Fruit fly (Drosophila melanogaster) whole organism, embryonic: ENCODE results near the gene ND-SGDH.

Experiments
- Aef1 ChIP-seq: fragments of 200-800 bp; sonication (Bioruptor generic); IDR thresholded peaks from 3 replicates; pipeline ENCODE4 v1.3.6; 2022; ENCODE audit warnings: missing biosample characterization, missing genetic modification characterization
- CG10209 ChIP-seq: fragments of 200-800 bp; sonication (Bioruptor generic); optimal IDR thresholded peaks from 3 replicates; lab custom pipeline; 2017; ENCODE audit warnings: missing biosample characterization, mild to moderate bottlenecking, missing genetic modification characterization, missing genetic modification reagents
- CG1024 ChIP-seq: fragments of 200-800 bp; sonication (Bioruptor generic); IDR thresholded peaks from 2 replicates; pipeline ENCODE4 v1.3.6; 2022; ENCODE audit warnings: missing biosample characterization, missing genetic modification characterization
- CG10267 ChIP-seq: fragments of 200-800 bp; sonication (Bioruptor generic); optimal IDR thresholded peaks from 2 replicates; lab custom pipeline; 2018; ENCODE audit warnings: missing biosample characterization, mild to moderate bottlenecking, missing genetic modification characterization, moderate library complexity
- CG11093 ChIP-seq: fragments of 200-800 bp; sonication (Bioruptor generic); IDR thresholded peaks from 3 replicates; pipeline ENCODE4 v1.3.6; 2022; ENCODE audit warnings: missing biosample characterization, missing genetic modification characterization
- CG12391 ChIP-seq: fragments of 200-800 bp; sonication (Bioruptor generic); optimal IDR thresholded peaks from 3 replicates; lab custom pipeline; 2018; ENCODE audit warnings: missing biosample characterization, mild to moderate bottlenecking, missing genetic modification characterization, moderate library complexity
- CG1647 ChIP-seq: fragments of 200-800 bp; sonication (Bioruptor generic); optimal IDR thresholded peaks from 3 replicates; lab custom pipeline; 2016; ENCODE audit warnings: missing biosample characterization, missing genetic modification characterization
- CG16779 ChIP-seq: fragments of 200-800 bp; sonication (Bioruptor generic); IDR thresholded peaks from 2 replicates; pipeline ENCODE4 v1.3.6; 2022; ENCODE audit warnings: missing biosample characterization, missing genetic modification characterization
- CG17361 ChIP-seq: fragments of 200-800 bp; sonication (Bioruptor generic); IDR thresholded peaks from 3 replicates; pipeline ENCODE4 v1.3.6; 2022; ENCODE audit warnings: missing biosample characterization, missing genetic modification characterization
- CG17829 ChIP-seq: fragments of 200-800 bp; optimal IDR thresholded peaks from 2 replicates; lab custom pipeline; 2019; ENCODE audit warnings: missing biosample characterization, mild to moderate bottlenecking, missing genetic modification characterization, moderate library complexity
- CG2712 ChIP-seq: fragments of 200-800 bp; optimal IDR thresholded peaks from 3 replicates; lab custom pipeline; 2019; ENCODE audit warnings: missing biosample characterization, mild to moderate bottlenecking, missing genetic modification characterization, moderate library complexity
- CG4424 ChIP-seq: fragments of 200-800 bp; sonication (Bioruptor generic); optimal IDR thresholded peaks from 3 replicates; lab custom pipeline; 2016; ENCODE audit warnings: missing biosample characterization, missing genetic modification characterization
- CG4730 ChIP-seq: fragments of 200-800 bp; sonication (Bioruptor generic); IDR thresholded peaks from 2 replicates; pipeline ENCODE4 v1.3.6; 2022; ENCODE audit warnings: missing biosample characterization, missing genetic modification characterization
- CG5180 ChIP-seq: fragments of 200-800 bp; sonication (Bioruptor generic); optimal IDR thresholded peaks from 3 replicates; lab custom pipeline; 2017; ENCODE audit warnings: missing biosample characterization, missing genetic modification characterization, mild to moderate bottlenecking, moderate library complexity, missing genetic modification reagents
- CG6254 ChIP-seq: fragments of 200-800 bp; sonication (Bioruptor generic); optimal IDR thresholded peaks from 3 replicates; lab custom pipeline; 2017; ENCODE audit warnings: mild to moderate bottlenecking, missing biosample characterization, missing genetic modification reagents, missing genetic modification characterization
- CG8290 ChIP-seq, 3 experiments: fragments of 200-800 bp; sonication (Bioruptor generic); optimal IDR thresholded peaks; 2 replicates each; lab custom pipeline; 2016 to 2019; ENCODE audit warnings: missing biosample characterization in 3 of 3, missing genetic modification characterization in 3 of 3, mild to moderate bottlenecking in 2 of 3, moderate library complexity in 1 of 3
- CG9437 ChIP-seq: fragments of 200-800 bp; sonication (Bioruptor generic); optimal IDR thresholded peaks from 2 replicates; lab custom pipeline; 2018; ENCODE audit warnings: missing biosample characterization, mild to moderate bottlenecking, missing genetic modification characterization
- CG9727 ChIP-seq: fragments of 200-800 bp; sonication (Bioruptor generic); optimal IDR thresholded peaks from 3 replicates; lab custom pipeline; 2017; ENCODE audit warnings: missing biosample characterization, mild to moderate bottlenecking, missing genetic modification characterization
- CHES-1-like ChIP-seq: fragments of 200-800 bp; sonication (Bioruptor generic); optimal IDR thresholded peaks from 2 replicates; lab custom pipeline; 2016; ENCODE audit warnings: missing biosample characterization, missing genetic modification characterization
- D19B ChIP-seq: fragments of 200-800 bp; sonication (Bioruptor generic); optimal IDR thresholded peaks from 2 replicates; lab custom pipeline; 2017; ENCODE audit warnings: missing biosample characterization, mild to moderate bottlenecking, missing genetic modification characterization
- Dad ChIP-seq: fragments of 200-800 bp; sonication (Bioruptor generic); optimal IDR thresholded peaks from 3 replicates; lab custom pipeline; 2016; ENCODE audit warnings: missing biosample characterization, missing genetic modification characterization
- Doc3 ChIP-seq: fragments of 200-800 bp; sonication (Bioruptor generic); IDR thresholded peaks from 3 replicates; pipeline ENCODE4 v1.3.6; 2022; ENCODE audit warnings: missing biosample characterization, missing genetic modification characterization; ENCODE audit not compliant: partially characterized antibody
- Dref ChIP-seq: fragments of 200-800 bp; sonication (Bioruptor generic); IDR thresholded peaks from 2 replicates; pipeline ENCODE4 v1.3.6; 2022; ENCODE audit warnings: missing biosample characterization, missing genetic modification characterization
- Meics ChIP-seq: fragments of 200-800 bp; sonication (Bioruptor generic); optimal IDR thresholded peaks from 2 replicates; lab custom pipeline; 2017; ENCODE audit warnings: missing biosample characterization, mild to moderate bottlenecking, missing genetic modification characterization
- Mes4 ChIP-seq: fragments of 200-800 bp; sonication (Bioruptor generic); optimal IDR thresholded peaks from 2 replicates; lab custom pipeline; 2016; ENCODE audit warnings: missing biosample characterization, missing genetic modification characterization
- Myb ChIP-seq: fragments of 200-800 bp; sonication (Bioruptor generic); optimal IDR thresholded peaks from 2 replicates; lab custom pipeline; 2016; ENCODE audit warnings: missing biosample characterization, missing genetic modification characterization
- NFAT ChIP-seq: fragments of 200-800 bp; sonication (Bioruptor generic); IDR thresholded peaks from 2 replicates; pipeline ENCODE4 v1.3.6; 2022; ENCODE audit warnings: missing biosample characterization, missing genetic modification characterization
- Rx ChIP-seq: fragments of 200-800 bp; sonication (Bioruptor generic); IDR thresholded peaks from 2 replicates; pipeline ENCODE4 v1.3.6; 2022; ENCODE audit warnings: missing biosample characterization, missing genetic modification characterization
- Tbp ChIP-seq: fragments of >200 bp; optimal IDR thresholded peaks from 2 replicates; lab custom pipeline; 2018; ENCODE audit warnings: missing biosample characterization, missing genetic modification characterization
- Xbp1 ChIP-seq: fragments of 200-800 bp; sonication (Bioruptor generic); optimal IDR thresholded peaks from 3 replicates; lab custom pipeline; 2016; ENCODE audit warnings: missing biosample characterization, mild to moderate bottlenecking, missing genetic modification characterization
- bab2 ChIP-seq: fragments of 200-800 bp; sonication (Bioruptor generic); optimal IDR thresholded peaks from 2 replicates; lab custom pipeline; 2016; ENCODE audit warnings: missing biosample characterization, missing genetic modification characterization
- crp ChIP-seq, 2 experiments: fragments of 200-800 bp; sonication (Bioruptor generic); optimal IDR thresholded peaks; 2 replicates in 1 of 2; 3 replicates in 1 of 2; lab custom pipeline; 2017; ENCODE audit warnings: missing biosample characterization in 2 of 2, missing genetic modification characterization in 2 of 2, mild to moderate bottlenecking in 1 of 2, moderate library complexity in 1 of 2
- fd96Cb ChIP-seq: fragments of 200-800 bp; sonication (Bioruptor generic); optimal IDR thresholded peaks from 2 replicates; lab custom pipeline; 2018; ENCODE audit warnings: missing biosample characterization, mild to moderate bottlenecking, missing genetic modification characterization, moderate library complexity
- gfzf ChIP-seq: fragments of 200-800 bp; sonication (Bioruptor generic); optimal IDR thresholded peaks from 2 replicates; lab custom pipeline; 2016; ENCODE audit warnings: missing biosample characterization, mild to moderate bottlenecking, missing genetic modification characterization, moderate library complexity
- ham ChIP-seq: fragments of 200-800 bp; sonication (Bioruptor generic); IDR thresholded peaks from 2 replicates; pipeline ENCODE4 v1.3.6; 2022; ENCODE audit warnings: missing biosample characterization, missing genetic modification characterization
- lab ChIP-seq: fragments of 200-800 bp; sonication (Bioruptor generic); optimal IDR thresholded peaks from 3 replicates; lab custom pipeline; 2017; ENCODE audit warnings: missing biosample characterization, missing genetic modification characterization, mild to moderate bottlenecking, moderate library complexity, missing genetic modification reagents
- lilli ChIP-seq: fragments of 200-800 bp; sonication (Bioruptor generic); optimal IDR thresholded peaks from 3 replicates; lab custom pipeline; 2016; ENCODE audit warnings: missing biosample characterization, missing genetic modification characterization
- mld ChIP-seq: fragments of 200-800 bp; sonication (Bioruptor generic); IDR thresholded peaks from 3 replicates; pipeline ENCODE4 v1.3.6; 2022; ENCODE audit warnings: missing biosample characterization, missing genetic modification characterization; ENCODE audit not compliant: partially characterized antibody
- nau ChIP-seq: fragments of 200-800 bp; sonication (Bioruptor generic); optimal IDR thresholded peaks from 3 replicates; lab custom pipeline; 2017; ENCODE audit warnings: missing biosample characterization, mild to moderate bottlenecking, missing genetic modification characterization, missing genetic modification reagents
- pan ChIP-seq, 4 experiments: fragments of >200 bp in 3 of 4; fragments of 200-800 bp in 1 of 4; sonication (Bioruptor generic) in 1 of 4; optimal IDR thresholded peaks in 3 of 4; IDR thresholded peaks in 1 of 4; 2 replicates each; pipeline versions ENCODE4 v1.3.6 to Lab custom; 2017 to 2022; ENCODE audit warnings: missing biosample characterization in 2 of 4, missing genetic modification characterization in 2 of 4, mixed read lengths in 1 of 4
- pho ChIP-seq: fragments of 200-800 bp; sonication (Bioruptor generic); optimal IDR thresholded peaks from 2 replicates; lab custom pipeline; 2016; ENCODE audit warnings: missing biosample characterization, missing genetic modification characterization
- salm ChIP-seq: fragments of 200-800 bp; sonication (Bioruptor generic); optimal IDR thresholded peaks from 2 replicates; lab custom pipeline; 2018; ENCODE audit warnings: missing biosample characterization, mild to moderate bottlenecking, missing genetic modification characterization
- shn ChIP-seq: fragments of 200-800 bp; sonication (Bioruptor generic); optimal IDR thresholded peaks from 3 replicates; lab custom pipeline; 2016; ENCODE audit warnings: missing biosample characterization, missing genetic modification characterization
- twi ChIP-seq: fragments of 200-800 bp; optimal IDR thresholded peaks from 2 replicates; lab custom pipeline; 2019; ENCODE audit warnings: missing biosample characterization, mild to moderate bottlenecking, missing genetic modification characterization, moderate library complexity
- vfl ChIP-seq: fragments of 200-800 bp; sonication (Bioruptor generic); optimal IDR thresholded peaks from 2 replicates; lab custom pipeline; 2016; ENCODE audit warnings: missing biosample characterization, missing genetic modification characterization
- z ChIP-seq: fragments of 200-800 bp; sonication (Bioruptor generic); IDR thresholded peaks from 3 replicates; pipeline ENCODE4 v1.3.6; 2022; ENCODE audit warnings: missing biosample characterization, missing genetic modification characterization
- zen2 ChIP-seq: fragments of 200-800 bp; sonication (Bioruptor generic); IDR thresholded peaks from 3 replicates; pipeline ENCODE4 v1.3.6; 2022; ENCODE audit warnings: missing biosample characterization, missing genetic modification characterization; ENCODE audit not compliant: partially characterized antibody
- zfh2 ChIP-seq: fragments of 200-800 bp; sonication (Bioruptor generic); optimal IDR thresholded peaks from 2 replicates; lab custom pipeline; 2016; ENCODE audit warnings: missing biosample characterization, missing genetic modification characterization

ND-SGDH gene

dm6 chr3L:12145709-12146694, 7.6 kb upstream of the ND-SGDH start, which contains the start of the genes eIF3l and Nrx-IV (continued):
- no peak for TF ChIP-seq crp (GFP tag; optimal IDR thresholded peaks at IDR 0.05; lab: Kevin White, UChicago)
- no peak for TF ChIP-seq pan (optimal IDR thresholded peaks at IDR 0.05; lab: Kevin White, UChicago)
- no peak for TF ChIP-seq pan (GFP tag; optimal IDR thresholded peaks at IDR 0.05 in 1 of 2, IDR thresholded peaks at IDR 0.05 in 1 of 2)
- TF ChIP-seq salm (tag; lab: Kevin White, UChicago): no peak
- TF ChIP-seq nau (GFP tag; lab: Kevin White, UChicago): no peak
- TF ChIP-seq Xbp1: no peak
- no peak for TF ChIP-seq Mes4
- TF ChIP-seq CG10209 (GFP tag; lab: Kevin White, UChicago): no peak
- TF ChIP-seq CG9437 (GFP tag; lab: Kevin White, UChicago): peak; percentile 30
- no peak for TF ChIP-seq pho (GFP tag; lab: Kevin White, UChicago)
- TF ChIP-seq NFAT: no peak
- no peak for TF ChIP-seq ham (GFP tag; lab: Robert Waterston, UW)
- no peak for TF ChIP-seq CG6254 (GFP tag; lab: Kevin White, UChicago)
- no peak for TF ChIP-seq zen2 (GFP tag; lab: Robert Waterston, UW)
- TF ChIP-seq Myb (GFP tag; lab: Kevin White, UChicago): no peak
- no peak for TF ChIP-seq Tbp (GFP tag; lab: Kevin White, UChicago)
- no peak for TF ChIP-seq CG8290 (GFP tag; optimal IDR thresholded peaks at IDR 0.05; lab: Kevin White, UChicago)
- no peak for TF ChIP-seq CG8290 (tag; optimal IDR thresholded peaks at IDR 0.05; lab: Kevin White, UChicago)
- TF ChIP-seq CG12391 (tag; lab: Kevin White, UChicago): peak; percentile 42
- no peak for TF ChIP-seq CHES-1-like (GFP tag; lab: Kevin White, UChicago)
- TF ChIP-seq CG10267 (tag; lab: Kevin White, UChicago): peak; percentile 31
- TF ChIP-seq CG1024: no peak
- TF ChIP-seq CG16779 (GFP tag; lab: Robert Waterston, UW): no peak
- no peak for TF ChIP-seq CG17829
- no peak for TF ChIP-seq zfh2 (GFP tag; lab: Kevin White, UChicago)
- peak; percentile 63 for TF ChIP-seq Dref (GFP tag; lab: Robert Waterston, UW)
- TF ChIP-seq CG17361: no peak; the same call in 2 of the 3 replicates
- TF ChIP-seq Meics: no peak
- no peak for TF ChIP-seq mld (GFP tag; lab: Robert Waterston, UW)
- peak; percentile 81 for TF ChIP-seq gfzf (GFP tag; lab: Kevin White, UChicago)
- TF ChIP-seq CG9727: no peak
- TF ChIP-seq fd96Cb (tag; lab: Kevin White, UChicago): no peak
- TF ChIP-seq z (GFP tag; lab: Robert Waterston, UW): no peak
- peak; percentile 59; the same call in 2 of the 3 replicates for TF ChIP-seq Doc3 (GFP tag; lab: Robert Waterston, UW)
- no peak for TF ChIP-seq Aef1 (GFP tag; lab: Robert Waterston, UW)
- TF ChIP-seq vfl (GFP tag; lab: Kevin White, UChicago): no peak
- TF ChIP-seq bab2 (GFP tag; lab: Kevin White, UChicago): no peak
- TF ChIP-seq Rx (GFP tag; lab: Robert Waterston, UW): no peak
- no peak for TF ChIP-seq CG4730
- TF ChIP-seq CG11093 (GFP tag; lab: Robert Waterston, UW): no peak
- no peak for TF ChIP-seq Dad
- no peak for TF ChIP-seq CG5180 (GFP tag; lab: Kevin White, UChicago)
- no peak for TF ChIP-seq twi (tag; lab: Kevin White, UChicago)
- TF ChIP-seq D19B: no peak
- no peak for TF ChIP-seq CG4424 (GFP tag; lab: Kevin White, UChicago)
- TF ChIP-seq CG1647 (GFP tag; lab: Kevin White, UChicago): no peak
- TF ChIP-seq shn (GFP tag; lab: Kevin White, UChicago): no peak
- no peak for TF ChIP-seq lilli (GFP tag; lab: Kevin White, UChicago)
- TF ChIP-seq CG2712: no peak
- TF ChIP-seq lab: no peak
